Fruit fly (Drosophila melanogaster): ENCODE results near the gene Rab10.
"Not testable (repeated sequence)": the region's sequence is repeated elsewhere in the genome, so short reads cannot be mapped to it uniquely, and the experiment has no call there.

Rab10 gene

DNA sequence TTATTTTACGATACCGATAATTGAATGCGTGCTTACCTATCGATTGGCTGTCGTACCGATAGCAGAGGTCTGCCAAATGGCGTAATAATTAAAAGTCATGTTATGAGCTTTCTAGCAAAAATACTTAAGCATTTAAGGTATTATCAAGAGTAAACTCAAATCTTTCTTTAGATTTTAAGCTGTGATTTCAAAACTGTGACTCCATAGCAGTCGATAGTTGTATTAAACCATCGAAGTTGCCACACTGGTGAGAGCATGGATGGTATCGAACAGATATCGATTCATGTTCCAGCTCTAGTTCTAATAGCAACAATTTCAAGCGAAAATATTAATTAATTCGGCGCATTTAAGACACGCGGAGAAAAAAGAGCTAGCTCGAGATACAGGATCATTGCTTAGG is at the start of gene Rab10, which contains the start of gene CG17068:
Gene Rab10 (plus strand): TSS at position 270 of the 400 bp plus-strand sequence.
Gene CG17068 (minus strand): TSS at position 25 of the 400 bp plus-strand sequence.
- no peak for TF ChIP-seq CG17801 (GFP tag; optimal IDR thresholded peaks at IDR 0.05; ENCODE audit: partially characterized antibody)

DNA sequence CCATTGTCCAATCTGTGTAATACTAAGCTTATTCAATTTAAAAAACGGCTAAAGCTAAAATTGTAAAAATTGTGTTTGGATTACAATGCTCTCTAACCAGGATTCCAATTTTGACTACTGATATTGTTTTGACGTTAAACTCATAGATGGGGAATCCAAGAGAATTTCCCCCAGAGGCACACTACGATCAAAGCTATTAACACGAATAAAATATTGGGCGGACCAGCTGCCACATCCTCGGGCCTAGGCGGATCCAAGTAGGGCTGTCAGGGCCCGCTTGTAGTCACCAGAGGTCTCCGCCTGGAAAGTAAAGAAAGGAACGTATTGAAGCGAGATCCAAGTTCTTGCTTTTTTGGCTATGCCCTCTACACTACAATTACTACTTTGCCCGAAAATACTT is 49.3 kb upstream of the Rab10 start, which contains the start of gene SdicA:
Gene SdicA (minus strand): TSS at position 101 of the 400 bp plus-strand sequence.
- not testable (repeated sequence) for TF ChIP-seq CG17801 (GFP tag; optimal IDR thresholded peaks at IDR 0.05; ENCODE audit: partially characterized antibody)

DNA sequence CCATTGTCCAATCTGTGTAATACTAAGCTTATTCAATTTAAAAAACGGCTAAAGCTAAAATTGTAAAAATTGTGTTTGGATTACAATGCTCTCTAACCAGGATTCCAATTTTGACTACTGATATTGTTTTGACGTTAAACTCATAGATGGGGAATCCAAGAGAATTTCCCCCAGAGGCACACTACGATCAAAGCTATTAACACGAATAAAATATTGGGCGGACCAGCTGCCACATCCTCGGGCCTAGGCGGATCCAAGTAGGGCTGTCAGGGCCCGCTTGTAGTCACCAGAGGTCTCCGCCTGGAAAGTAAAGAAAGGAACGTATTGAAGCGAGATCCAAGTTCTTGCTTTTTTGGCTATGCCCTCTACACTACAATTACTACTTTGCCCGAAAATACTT is 41.6 kb upstream of the Rab10 start, which contains the start of gene SdicB:
Gene SdicB (minus strand): TSS at position 101 of the 400 bp plus-strand sequence.
- not testable (repeated sequence) for TF ChIP-seq CG17801 (GFP tag; optimal IDR thresholded peaks at IDR 0.05; ENCODE audit: partially characterized antibody)

DNA sequence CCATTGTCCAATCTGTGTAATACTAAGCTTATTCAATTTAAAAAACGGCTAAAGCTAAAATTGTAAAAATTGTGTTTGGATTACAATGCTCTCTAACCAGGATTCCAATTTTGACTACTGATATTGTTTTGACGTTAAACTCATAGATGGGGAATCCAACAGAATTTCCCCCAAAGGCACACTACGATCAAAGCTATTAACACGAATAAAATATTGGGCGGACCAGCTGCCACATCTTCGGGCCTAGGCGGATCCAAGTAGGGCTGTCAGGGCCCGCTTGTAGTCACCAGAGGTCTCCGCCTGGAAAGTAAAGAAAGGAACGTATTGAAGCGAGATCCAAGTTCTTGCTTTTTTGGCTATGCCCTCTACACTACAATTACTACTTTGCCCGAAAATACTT is 34.0 kb upstream of the Rab10 start, which contains the start of gene SdicC:
Gene SdicC (minus strand): TSS at position 101 of the 400 bp plus-strand sequence.
- not testable (repeated sequence) for TF ChIP-seq CG17801 (GFP tag; optimal IDR thresholded peaks at IDR 0.05; ENCODE audit: partially characterized antibody)

DNA sequence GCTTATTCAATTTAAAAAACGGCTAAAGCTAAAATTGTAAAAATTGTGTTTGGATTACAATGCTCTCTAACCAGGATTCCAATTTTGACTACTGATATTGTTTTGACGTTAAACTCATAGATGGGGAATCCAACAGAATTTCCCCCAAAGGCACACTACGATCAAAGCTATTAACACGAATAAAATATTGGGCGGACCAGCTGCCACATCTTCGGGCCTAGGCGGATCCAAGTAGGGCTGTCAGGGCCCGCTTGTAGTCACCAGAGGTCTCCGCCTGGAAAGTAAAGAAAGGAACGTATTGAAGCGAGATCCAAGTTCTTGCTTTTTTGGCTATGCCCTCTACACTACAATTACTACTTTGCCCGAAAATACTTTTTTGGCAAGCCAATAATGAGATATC is 26.2 kb upstream of the Rab10 start, which contains the start of gene Sdic4:
Gene Sdic4 (minus strand): TSS at position 101 of the 400 bp plus-strand sequence.
- TF ChIP-seq CG17801 (GFP tag; optimal IDR thresholded peaks at IDR 0.05; ENCODE audit: partially characterized antibody) = not testable (repeated sequence)

DNA sequence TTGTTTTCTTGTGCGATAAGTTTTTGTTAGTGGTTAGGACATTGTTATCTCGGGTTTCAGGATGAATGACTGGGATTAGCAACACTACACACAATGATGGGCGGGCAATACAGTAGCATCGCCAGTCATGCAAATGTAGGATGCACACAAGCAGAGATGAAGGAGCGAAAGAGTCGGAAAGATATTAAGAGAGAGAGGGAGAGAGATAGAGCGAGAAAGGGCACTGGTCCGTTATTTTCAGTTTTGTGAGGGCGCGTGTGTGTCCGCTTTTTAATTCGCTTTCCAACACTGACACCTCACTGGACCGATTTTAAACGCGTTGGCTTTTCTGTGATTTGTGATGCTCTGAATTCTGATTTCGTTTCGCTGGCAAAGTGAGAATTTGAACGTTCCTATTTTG is 19.5 kb upstream of the Rab10 start:
- TF ChIP-seq CG17801 (GFP tag; optimal IDR thresholded peaks at IDR 0.05; ENCODE audit: partially characterized antibody) = no peak

DNA sequence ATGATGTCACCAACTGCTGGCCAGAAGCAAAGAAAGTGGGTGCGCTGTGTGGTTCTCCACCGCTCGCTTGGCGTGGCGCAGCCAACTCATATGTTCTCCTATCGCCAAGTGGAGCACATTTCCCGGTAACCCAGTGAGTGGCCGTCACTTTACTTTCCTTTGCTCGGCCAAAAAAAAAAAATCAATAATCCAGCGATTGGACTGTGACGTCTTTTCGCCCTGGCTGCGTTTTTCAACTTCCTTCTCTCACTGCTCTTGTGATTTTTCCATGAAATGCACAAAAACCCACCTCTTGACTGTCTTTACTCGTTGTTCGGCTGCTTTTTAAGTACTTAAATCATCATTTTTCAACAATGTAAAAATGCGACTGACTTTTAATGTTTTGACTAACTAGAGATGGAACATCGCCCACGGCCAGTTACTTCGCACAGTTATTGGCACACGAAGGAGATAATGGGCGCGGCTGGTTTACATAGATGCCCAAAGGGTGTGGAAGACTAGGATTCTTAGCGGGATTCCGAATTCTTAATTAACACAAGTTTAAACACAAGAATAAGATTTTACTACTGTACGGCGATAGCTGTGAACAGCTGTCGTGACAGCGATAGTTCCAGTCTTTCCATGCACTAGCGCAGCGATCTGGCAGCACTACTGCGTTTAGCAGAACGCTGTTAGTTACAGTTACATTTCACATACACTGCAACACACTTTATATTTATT is 15.2 kb upstream of the Rab10 start, which contains the start of gene sw:
Gene sw (minus strand): TSS at position 589 of the 720 bp plus-strand sequence.
- peak; percentile 49 for TF ChIP-seq CG17801 (GFP tag; optimal IDR thresholded peaks at IDR 0.05; ENCODE audit: partially characterized antibody)

DNA sequence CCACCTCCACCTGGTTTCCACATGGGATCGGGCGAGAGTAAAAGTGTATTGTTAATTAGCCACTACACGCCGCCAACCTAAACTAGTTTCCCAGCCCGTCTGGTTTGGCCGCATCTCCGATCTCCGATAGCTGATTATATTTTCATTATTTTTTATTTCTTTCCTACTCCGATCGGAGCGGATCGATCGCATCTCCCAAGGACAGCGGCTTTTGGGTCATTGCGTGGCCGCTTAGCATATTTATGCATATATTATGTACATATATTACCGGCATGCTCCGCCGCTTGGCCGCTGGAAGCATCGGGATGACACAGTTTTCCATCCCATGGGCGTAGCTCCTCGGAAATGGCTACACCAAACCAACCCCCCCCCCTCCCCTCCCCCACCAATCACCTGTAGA is 13.2 kb upstream of the Rab10 start:
- no peak for TF ChIP-seq CG17801 (GFP tag; optimal IDR thresholded peaks at IDR 0.05; ENCODE audit: partially characterized antibody)

DNA sequence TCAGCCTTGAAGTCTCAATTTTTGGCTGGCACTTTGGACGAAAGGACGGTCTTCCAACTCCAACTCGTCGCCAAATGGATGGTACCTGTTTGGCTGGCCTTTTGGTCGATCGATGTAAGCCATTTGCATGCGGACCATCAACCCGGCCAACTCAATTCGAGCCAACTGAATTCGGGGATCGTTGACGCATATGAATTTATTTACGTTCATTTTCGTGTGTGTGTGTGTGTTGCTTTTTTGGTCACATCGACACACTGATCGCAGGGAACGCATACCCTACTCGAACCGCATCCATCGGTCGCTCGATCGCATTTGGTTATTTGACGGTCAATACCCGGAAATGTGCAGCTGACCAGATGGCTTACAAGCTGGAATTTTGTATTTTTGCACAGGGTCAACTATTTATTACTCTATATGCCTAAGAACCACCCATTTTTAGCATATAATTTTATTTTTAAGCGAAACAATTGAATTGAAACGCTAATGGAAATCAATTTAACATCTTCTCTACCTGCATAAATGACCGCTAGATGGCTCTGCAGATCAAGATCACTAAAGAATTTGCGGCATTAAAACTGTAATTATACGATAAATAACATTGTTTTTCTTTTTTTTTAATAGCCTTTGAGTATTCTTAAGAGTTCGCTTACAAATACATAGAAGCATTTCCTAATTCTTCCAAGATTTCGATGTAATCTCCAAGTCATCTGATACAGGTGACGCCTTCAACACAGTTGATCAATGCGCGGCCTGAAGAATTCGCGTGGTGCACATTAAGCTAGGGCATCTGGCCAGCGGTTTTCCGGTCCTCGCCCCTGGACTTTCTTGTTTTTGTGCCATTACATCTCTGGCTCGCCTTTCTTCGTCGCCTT is 12.2 kb upstream of the Rab10 start:
- no peak for TF ChIP-seq CG17801 (GFP tag; optimal IDR thresholded peaks at IDR 0.05; ENCODE audit: partially characterized antibody)

DNA sequence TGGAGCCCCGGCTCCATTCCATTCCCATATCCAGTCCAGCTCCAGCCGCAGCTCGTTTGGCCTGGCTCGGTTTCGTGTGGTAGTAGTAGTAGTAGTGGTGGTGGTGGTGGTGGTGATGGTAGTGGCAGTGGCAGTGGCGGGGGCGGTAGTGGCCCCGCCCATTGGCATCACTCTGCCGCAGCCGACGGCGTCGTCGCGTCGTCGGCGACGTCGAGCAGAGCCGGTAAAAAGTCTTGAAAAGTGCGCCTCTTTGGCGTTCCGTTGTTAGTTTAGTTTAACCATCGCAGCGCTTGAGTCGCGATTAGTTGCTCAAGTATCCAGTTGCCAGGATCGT is 11.6 kb upstream of the Rab10 start, which contains the start of gene obst-A:
Gene obst-A (plus strand): TSS at position 248 of the 334 bp plus-strand sequence.
- TF ChIP-seq CG17801 (GFP tag; optimal IDR thresholded peaks at IDR 0.05; ENCODE audit: partially characterized antibody) = no peak

DNA sequence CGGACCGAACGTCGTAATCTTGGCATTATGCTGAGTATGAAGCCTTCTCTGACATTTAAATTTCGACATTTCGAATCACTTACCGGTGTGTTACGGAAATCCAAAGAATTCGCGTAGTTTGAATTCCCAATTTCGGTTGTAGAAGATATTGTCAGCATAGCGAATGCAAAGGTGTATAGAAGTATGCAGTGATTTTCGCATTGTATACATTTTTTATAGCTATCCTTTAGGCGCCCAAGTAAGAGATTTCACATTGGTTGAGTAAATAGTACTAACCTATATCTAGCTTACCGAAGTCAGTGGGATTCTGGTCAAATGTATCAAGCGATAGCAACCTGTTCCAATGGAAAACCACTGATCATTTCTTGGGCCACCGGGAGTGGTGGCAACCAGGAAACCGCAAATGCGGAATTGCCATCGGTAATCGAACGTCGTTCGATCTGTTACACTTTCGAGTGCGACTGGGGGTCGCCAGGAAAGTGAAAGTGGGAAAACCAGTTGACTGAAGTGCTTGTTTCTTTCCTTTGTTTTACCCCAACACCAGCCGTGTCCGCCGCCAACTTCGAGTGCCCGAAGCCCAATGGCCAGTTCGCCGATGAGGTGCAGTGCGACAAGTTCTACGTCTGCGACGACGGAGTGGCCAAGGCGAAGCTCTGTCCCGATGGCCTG is 10.5 kb upstream of the Rab10 start:
- TF ChIP-seq CG17801 (GFP tag; optimal IDR thresholded peaks at IDR 0.05; ENCODE audit: partially characterized antibody) = no peak

DNA sequence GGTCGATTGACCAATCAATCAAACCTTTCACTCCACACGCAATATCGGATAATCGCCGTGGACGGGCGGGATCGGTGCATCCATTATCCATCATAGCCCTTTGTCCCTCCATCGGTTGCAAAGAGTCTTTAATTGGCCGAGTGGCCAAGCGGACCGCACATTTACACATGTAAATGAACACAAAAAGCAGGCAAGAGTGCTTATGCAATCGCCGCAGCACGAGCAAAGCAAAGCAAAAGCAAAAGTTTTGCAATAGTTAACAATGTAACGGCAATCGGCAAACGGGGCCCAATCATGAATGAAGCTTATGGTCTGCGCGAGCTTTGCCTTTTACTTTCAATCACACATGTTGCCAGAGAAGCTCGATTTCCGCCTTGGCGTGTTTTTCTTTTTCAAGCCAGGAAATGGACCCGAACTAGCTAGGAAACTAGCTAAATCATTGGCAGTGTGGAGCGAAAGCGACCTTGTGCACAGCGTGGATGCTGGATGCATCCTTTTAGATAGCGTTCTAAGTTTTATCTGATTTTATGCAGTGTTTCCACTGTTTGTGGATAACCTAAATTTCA is 7.8 kb upstream of the Rab10 start:
- TF ChIP-seq CG17801 (GFP tag; optimal IDR thresholded peaks at IDR 0.05; ENCODE audit: partially characterized antibody) = no peak

DNA sequence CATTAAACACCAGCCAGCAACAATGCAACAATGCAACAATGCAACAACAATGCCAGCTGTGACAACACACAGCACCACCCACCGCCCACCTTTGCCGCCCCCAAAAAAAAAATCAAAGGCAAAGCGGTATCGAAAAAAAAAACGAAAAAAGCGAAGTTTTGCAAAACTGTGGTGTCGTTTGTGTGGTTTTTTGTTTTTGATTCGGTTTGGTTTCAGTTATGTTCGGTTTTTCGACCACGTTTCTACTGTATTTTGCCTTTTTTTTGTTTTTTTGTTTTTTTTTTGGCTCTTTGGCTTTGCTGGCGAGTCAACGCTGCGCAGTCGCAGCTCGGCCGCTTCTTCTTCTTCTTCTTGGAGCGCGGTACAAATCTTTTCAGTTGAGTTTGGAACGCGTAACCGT is 6.9 kb upstream of the Rab10 start, which contains the start of gene Peritrophin-A:
Gene Peritrophin-A (plus strand): TSS at position 370 of the 400 bp plus-strand sequence.
- TF ChIP-seq CG17801 (GFP tag; optimal IDR thresholded peaks at IDR 0.05; ENCODE audit: partially characterized antibody) = no peak

DNA sequence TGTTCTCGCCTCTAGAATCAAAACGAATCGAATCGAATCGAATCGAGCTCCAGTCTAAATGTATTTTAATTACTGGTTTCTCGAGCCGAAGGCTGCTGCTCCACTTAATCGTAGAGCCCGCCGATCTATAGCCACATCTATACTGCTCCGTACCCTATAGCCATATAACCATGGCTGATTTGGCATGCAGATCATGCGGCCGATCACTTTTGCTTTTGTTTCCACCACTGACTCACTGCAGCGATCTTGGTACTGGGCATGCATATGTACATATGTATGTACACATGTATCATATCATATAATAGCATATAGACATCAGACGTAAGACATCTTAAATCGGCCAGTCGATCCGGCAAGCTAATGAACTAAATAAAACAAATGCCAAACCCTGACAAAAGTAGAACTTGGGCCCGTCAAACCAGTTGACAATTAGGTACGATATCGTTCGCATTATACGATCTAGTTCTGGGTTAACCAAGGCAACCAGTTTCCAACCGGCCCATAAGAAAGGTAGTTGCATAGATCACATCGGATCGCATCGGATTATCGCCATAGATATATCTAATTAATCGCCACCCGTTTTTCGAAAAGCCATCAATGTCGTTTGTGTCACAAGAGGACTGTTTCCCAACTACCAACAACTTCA is 5.8 kb upstream of the Rab10 start:
- TF ChIP-seq CG17801 (GFP tag; optimal IDR thresholded peaks at IDR 0.05; ENCODE audit: partially characterized antibody) = no peak

Data from ovary, adult (tissue).